Worm (Caenorhabditis elegans): Measurements from ENCODE around the gene F56D5.6.

DNA sequence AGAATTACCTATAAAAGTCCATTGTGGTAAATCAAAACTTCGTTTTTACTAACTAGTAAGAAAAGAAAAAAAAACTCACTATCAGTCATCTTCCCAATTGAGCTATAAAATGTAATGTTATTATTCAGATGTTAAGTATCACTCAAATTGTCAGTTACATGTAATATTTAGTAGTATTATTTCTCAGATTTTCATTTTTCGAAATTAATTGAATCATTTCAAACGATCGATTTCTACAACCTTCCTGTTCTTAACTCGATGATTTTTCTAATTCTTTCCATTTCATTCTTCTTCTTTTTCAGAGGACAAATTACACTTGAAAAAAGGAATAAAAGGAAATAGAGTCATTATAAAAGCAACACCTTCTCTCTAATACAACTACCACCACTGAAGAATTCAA lies 26.2 kb downstream of the F56D5.6 start, which contains the start of gene F59B8.1:
- TF ChIP-seq ama-1 (optimal IDR thresholded peaks at IDR 0.05) = no peak
- TF ChIP-seq nhr-77 (tag; optimal IDR thresholded peaks at IDR 0.05) = no peak
- TF ChIP-seq zag-1 (tag; optimal IDR thresholded peaks at IDR 0.05) = no peak
- TF ChIP-seq egl-27 (tag; optimal IDR thresholded peaks at IDR 0.05) = no peak
- TF ChIP-seq nhr-11 (tag; optimal IDR thresholded peaks at IDR 0.05) = no peak
- TF ChIP-seq grh-1 (GFP tag; IDR thresholded peaks at IDR 0.05) = no peak
- TF ChIP-seq unc-130 (tag; optimal IDR thresholded peaks at IDR 0.05) = no peak
- TF ChIP-seq nhr-28 (tag; optimal IDR thresholded peaks at IDR 0.05) = no peak
- TF ChIP-seq dpl-1 (GFP tag; optimal IDR thresholded peaks at IDR 0.05) = no peak
- no peak for TF ChIP-seq lin-15B (tag; optimal IDR thresholded peaks at IDR 0.05)
- no peak for TF ChIP-seq Y116A8C.19 (tag; optimal IDR thresholded peaks at IDR 0.05; ENCODE audit: borderline replicate concordance)
- TF ChIP-seq nhr-237 (tag; optimal IDR thresholded peaks at IDR 0.05) = no peak

All from whole organism, L1 larva.